Fruit fly (Drosophila melanogaster) whole organism, embryonic: ENCODE measurements around the gene CG31321.

ENCODE experiments used
- Ada2b ChIP-seq: fragments of 200-800 bp; sonication (Bioruptor generic); IDR thresholded peaks from 2 replicates; pipeline ENCODE4 v1.3.6; 2022; ENCODE audit warnings: missing biosample characterization, missing genetic modification characterization
- Blimp-1 ChIP-seq: fragments of 200-800 bp; sonication (Bioruptor generic); optimal IDR thresholded peaks from 3 replicates; lab custom pipeline; 2018; ENCODE audit warnings: missing biosample characterization, missing genetic modification characterization, mild to moderate bottlenecking, moderate library complexity, missing genetic modification reagents
- Bteb2 ChIP-seq: fragments of 200-800 bp; sonication (Bioruptor generic); optimal IDR thresholded peaks from 2 replicates; lab custom pipeline; 2016; ENCODE audit warnings: missing biosample characterization, missing genetic modification characterization
- CG11695 ChIP-seq: fragments of 200-800 bp; sonication (Bioruptor generic); IDR thresholded peaks from 3 replicates; pipeline ENCODE4 v1.3.6; 2022; ENCODE audit warnings: missing biosample characterization, missing genetic modification characterization
- CG13424 ChIP-seq: fragments of 200-800 bp; sonication (Bioruptor generic); optimal IDR thresholded peaks from 2 replicates; lab custom pipeline; 2019; ENCODE audit warnings: missing biosample characterization, mild to moderate bottlenecking, missing genetic modification characterization, moderate library complexity
- CG14014 ChIP-seq: fragments of 200-800 bp; sonication (Bioruptor generic); IDR thresholded peaks from 2 replicates; pipeline ENCODE4 v1.3.6; 2022; ENCODE audit warnings: missing biosample characterization, missing genetic modification characterization
- CG16813 ChIP-seq: fragments of 200-800 bp; sonication (Bioruptor generic); IDR thresholded peaks from 3 replicates; pipeline ENCODE4 v1.3.6; 2022; ENCODE audit warnings: missing biosample characterization, missing genetic modification characterization; ENCODE audit not compliant: partially characterized antibody
- CG2120 ChIP-seq: fragments of 200-800 bp; sonication (Bioruptor generic); optimal IDR thresholded peaks from 3 replicates; lab custom pipeline; 2016; ENCODE audit warnings: missing biosample characterization, missing genetic modification characterization
- CG2875 ChIP-seq: fragments of 200-800 bp; sonication (Bioruptor generic); optimal IDR thresholded peaks from 2 replicates; lab custom pipeline; 2017; ENCODE audit warnings: missing biosample characterization, mild to moderate bottlenecking, missing genetic modification characterization, missing genetic modification reagents
- CG31365 ChIP-seq: fragments of 200-800 bp; sonication (Bioruptor generic); optimal IDR thresholded peaks from 2 replicates; lab custom pipeline; 2018; ENCODE audit warnings: missing biosample characterization, mild to moderate bottlenecking, missing genetic modification characterization
- CG3281 ChIP-seq: fragments of 200-800 bp; sonication (Bioruptor generic); optimal IDR thresholded peaks from 3 replicates; lab custom pipeline; 2017; ENCODE audit warnings: missing biosample characterization, mild to moderate bottlenecking, missing genetic modification characterization
- CG33557 ChIP-seq: fragments of 200-800 bp; sonication (Bioruptor generic); optimal IDR thresholded peaks from 2 replicates; lab custom pipeline; 2019; ENCODE audit warnings: missing biosample characterization, mild to moderate bottlenecking, missing genetic modification characterization, moderate library complexity
- CG42726 ChIP-seq: fragments of 200-800 bp; sonication (Bioruptor generic); IDR thresholded peaks from 2 replicates; pipeline ENCODE4 v1.3.6; 2022; ENCODE audit warnings: missing biosample characterization, missing genetic modification characterization; ENCODE audit not compliant: partially characterized antibody
- CG4328 ChIP-seq: fragments of 200-800 bp; sonication (Bioruptor generic); optimal IDR thresholded peaks from 3 replicates; lab custom pipeline; 2017; ENCODE audit warnings: missing biosample characterization, missing genetic modification reagents, missing genetic modification characterization
- CG4617 ChIP-seq: fragments of 200-800 bp; sonication (Bioruptor generic); optimal IDR thresholded peaks from 3 replicates; lab custom pipeline; 2016; ENCODE audit warnings: missing biosample characterization, missing genetic modification characterization, borderline replicate concordance
- CG6254 ChIP-seq: fragments of 200-800 bp; sonication (Bioruptor generic); optimal IDR thresholded peaks from 3 replicates; lab custom pipeline; 2017; ENCODE audit warnings: mild to moderate bottlenecking, missing biosample characterization, missing genetic modification reagents, missing genetic modification characterization
- CG6654 ChIP-seq: fragments of 200-800 bp; sonication (Bioruptor generic); optimal IDR thresholded peaks from 2 replicates; lab custom pipeline; 2017; ENCODE audit warnings: missing biosample characterization, mild to moderate bottlenecking, missing genetic modification characterization
- CG6689 ChIP-seq: fragments of 200-800 bp; sonication (Bioruptor generic); IDR thresholded peaks from 2 replicates; pipeline ENCODE4 v1.3.6; 2022; ENCODE audit warnings: missing biosample characterization, missing genetic modification characterization
- CG8089 ChIP-seq: fragments of 200-800 bp; sonication (Bioruptor generic); optimal IDR thresholded peaks from 3 replicates; lab custom pipeline; 2016; ENCODE audit warnings: missing biosample characterization, missing genetic modification characterization
- Camta ChIP-seq: fragments of 200-800 bp; sonication (Bioruptor generic); optimal IDR thresholded peaks from 2 replicates; lab custom pipeline; 2016; ENCODE audit warnings: missing biosample characterization, missing genetic modification characterization
- Dfd ChIP-seq, 2 experiments: fragments of >200 bp; optimal IDR thresholded peaks; 2 replicates each; lab custom pipeline; 2017; ENCODE audit warnings: missing biosample characterization in 2 of 2, missing genetic modification characterization in 2 of 2
- Dref ChIP-seq: fragments of 200-800 bp; sonication (Bioruptor generic); IDR thresholded peaks from 2 replicates; pipeline ENCODE4 v1.3.6; 2022; ENCODE audit warnings: missing biosample characterization, missing genetic modification characterization
- HLH3B ChIP-seq: fragments of 200-800 bp; sonication (Bioruptor generic); IDR thresholded peaks from 2 replicates; pipeline ENCODE4 v1.3.6; 2022; ENCODE audit warnings: missing biosample characterization, missing genetic modification characterization
- Jarid2 ChIP-seq: fragments of 200-800 bp; sonication (Bioruptor generic); optimal IDR thresholded peaks from 3 replicates; lab custom pipeline; 2017; ENCODE audit warnings: mild to moderate bottlenecking, missing biosample characterization, missing genetic modification reagents, missing genetic modification characterization
- Meics ChIP-seq: fragments of 200-800 bp; sonication (Bioruptor generic); optimal IDR thresholded peaks from 2 replicates; lab custom pipeline; 2017; ENCODE audit warnings: missing biosample characterization, mild to moderate bottlenecking, missing genetic modification characterization
- NfI ChIP-seq: fragments of 200-800 bp; sonication (Bioruptor generic); optimal IDR thresholded peaks from 3 replicates; lab custom pipeline; 2018; ENCODE audit warnings: missing biosample characterization, mild to moderate bottlenecking, missing genetic modification characterization, moderate library complexity
- Sox102F ChIP-seq: fragments of 200-800 bp; sonication (Bioruptor generic); optimal IDR thresholded peaks from 2 replicates; lab custom pipeline; 2018; ENCODE audit warnings: missing biosample characterization, mild to moderate bottlenecking, missing genetic modification characterization, moderate library complexity
- Xbp1 ChIP-seq: fragments of 200-800 bp; sonication (Bioruptor generic); optimal IDR thresholded peaks from 3 replicates; lab custom pipeline; 2016; ENCODE audit warnings: missing biosample characterization, mild to moderate bottlenecking, missing genetic modification characterization
- ac ChIP-seq: fragments of 200-800 bp; sonication (Bioruptor generic); optimal IDR thresholded peaks from 3 replicates; lab custom pipeline; 2017; ENCODE audit warnings: missing biosample characterization, mild to moderate bottlenecking, missing genetic modification characterization
- ash1 ChIP-seq: fragments of 200-800 bp; sonication (Bioruptor generic); optimal IDR thresholded peaks from 2 replicates; lab custom pipeline; 2018; ENCODE audit warnings: missing biosample characterization, mild to moderate bottlenecking, missing genetic modification characterization
- chinmo ChIP-seq: fragments of 200-800 bp; sonication (Bioruptor generic); IDR thresholded peaks from 4 replicates; pipeline ENCODE4 v1.3.6; 2022; ENCODE audit warnings: missing biosample characterization, missing genetic modification characterization; ENCODE audit not compliant: partially characterized antibody
- corto ChIP-seq: fragments of 200-800 bp; sonication (Bioruptor generic); optimal IDR thresholded peaks from 2 replicates; lab custom pipeline; 2016; ENCODE audit warnings: missing biosample characterization, mild to moderate bottlenecking, missing genetic modification characterization, moderate library complexity
- croc ChIP-seq: fragments of 200-800 bp; sonication (Bioruptor generic); conservative IDR thresholded peaks from 3 replicates; pipeline ENCODE4 v1.3.6; 2022; ENCODE audit warnings: missing biosample characterization, missing genetic modification characterization
- disco-r ChIP-seq: fragments of 200-800 bp; sonication (Bioruptor generic); optimal IDR thresholded peaks from 2 replicates; lab custom pipeline; 2016; ENCODE audit warnings: missing biosample characterization, missing genetic modification characterization
- dmrt99B ChIP-seq: fragments of 200-800 bp; sonication (Bioruptor generic); optimal IDR thresholded peaks from 2 replicates; lab custom pipeline; 2018; ENCODE audit warnings: missing biosample characterization, mild to moderate bottlenecking, missing genetic modification characterization, moderate library complexity
- dysf ChIP-seq: fragments of 200-800 bp; sonication (Bioruptor generic); IDR thresholded peaks from 3 replicates; pipeline ENCODE4 v1.3.6; 2022; ENCODE audit warnings: missing biosample characterization, missing genetic modification characterization
- fd102C ChIP-seq: fragments of 200-800 bp; sonication (Bioruptor generic); optimal IDR thresholded peaks from 2 replicates; lab custom pipeline; 2018; ENCODE audit warnings: missing biosample characterization, mild to moderate bottlenecking, missing genetic modification characterization, moderate library complexity
- fd96Cb ChIP-seq: fragments of 200-800 bp; sonication (Bioruptor generic); optimal IDR thresholded peaks from 2 replicates; lab custom pipeline; 2018; ENCODE audit warnings: missing biosample characterization, mild to moderate bottlenecking, missing genetic modification characterization, moderate library complexity
- fu2 ChIP-seq: fragments of 200-800 bp; sonication (Bioruptor generic); optimal IDR thresholded peaks from 2 replicates; lab custom pipeline; 2016; ENCODE audit warnings: missing biosample characterization, missing genetic modification characterization
- gfzf ChIP-seq: fragments of 200-800 bp; sonication (Bioruptor generic); optimal IDR thresholded peaks from 2 replicates; lab custom pipeline; 2016; ENCODE audit warnings: missing biosample characterization, mild to moderate bottlenecking, missing genetic modification characterization, moderate library complexity
- ken ChIP-seq: fragments of 200-800 bp; sonication (Bioruptor generic); IDR thresholded peaks from 3 replicates; pipeline ENCODE4 v1.3.6; 2022; ENCODE audit warnings: missing biosample characterization, missing genetic modification characterization
- lbe ChIP-seq: fragments of 200-800 bp; sonication (Bioruptor generic); optimal IDR thresholded peaks from 2 replicates; lab custom pipeline; 2016; ENCODE audit warnings: missing biosample characterization, mild to moderate bottlenecking, missing genetic modification characterization
- lmd ChIP-seq: fragments of 200-800 bp; sonication (Bioruptor generic); IDR thresholded peaks from 2 replicates; pipeline ENCODE4 v1.3.6; 2022; ENCODE audit warnings: missing biosample characterization, missing genetic modification characterization
- mam ChIP-seq: fragments of 200-800 bp; sonication (Bioruptor generic); optimal IDR thresholded peaks from 3 replicates; lab custom pipeline; 2016; ENCODE audit warnings: missing biosample characterization, missing genetic modification characterization
- pfk ChIP-seq: fragments of 200-800 bp; sonication (Bioruptor generic); optimal IDR thresholded peaks from 2 replicates; lab custom pipeline; 2018; ENCODE audit warnings: missing biosample characterization, mild to moderate bottlenecking, missing genetic modification characterization, moderate library complexity
- pho ChIP-seq: fragments of 200-800 bp; sonication (Bioruptor generic); optimal IDR thresholded peaks from 2 replicates; lab custom pipeline; 2016; ENCODE audit warnings: missing biosample characterization, missing genetic modification characterization
- pros ChIP-seq: fragments of 200-800 bp; sonication (Bioruptor generic); optimal IDR thresholded peaks from 3 replicates; lab custom pipeline; 2019; ENCODE audit warnings: missing biosample characterization, mild to moderate bottlenecking, missing genetic modification characterization, moderate library complexity
- ranshi ChIP-seq: fragments of 200-800 bp; sonication (Bioruptor generic); IDR thresholded peaks from 2 replicates; pipeline ENCODE4 v1.3.6; 2022; ENCODE audit warnings: missing biosample characterization, missing genetic modification characterization
- rib ChIP-seq: fragments of 200-800 bp; sonication (Bioruptor generic); IDR thresholded peaks from 2 replicates; pipeline ENCODE4 v1.3.6; 2022; ENCODE audit warnings: missing biosample characterization, missing genetic modification characterization
- tgo ChIP-seq: fragments of 200-800 bp; sonication (Bioruptor generic); IDR thresholded peaks from 3 replicates; pipeline ENCODE4 v1.3.6; 2022; ENCODE audit warnings: missing biosample characterization, missing genetic modification characterization
- toy ChIP-seq: fragments of 200-800 bp; sonication (Bioruptor generic); IDR thresholded peaks from 2 replicates; pipeline ENCODE4 v1.3.6; 2022; ENCODE audit warnings: missing biosample characterization, missing genetic modification characterization

CG31321 gene

DNA sequence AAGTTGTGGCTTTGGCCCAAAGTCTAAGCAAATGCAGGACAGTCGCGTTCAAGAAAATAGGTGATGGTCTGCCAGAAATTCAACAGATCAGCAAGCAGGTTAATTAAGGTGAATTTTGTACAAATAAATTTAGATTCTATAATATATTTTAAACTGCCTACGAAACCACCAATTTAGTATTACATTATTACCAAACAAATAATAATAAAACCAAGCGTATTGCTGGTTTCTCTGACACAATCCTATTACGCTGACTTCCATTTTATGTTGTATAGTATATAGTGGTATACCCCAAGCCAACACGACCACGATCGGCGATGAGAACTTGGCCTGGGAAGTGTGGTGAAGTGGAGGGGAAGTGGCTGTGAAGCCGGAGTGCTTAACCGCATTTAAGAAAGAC is 18.7 kb upstream of the CG31321 start (continued):
- TF ChIP-seq rib = no peak
- TF ChIP-seq toy (GFP tag; lab: Robert Waterston, UW) = no peak
- TF ChIP-seq CG4617 (GFP tag; lab: Kevin White, UChicago) = no peak
- no peak for TF ChIP-seq croc (GFP tag; lab: Robert Waterston, UW)
- TF ChIP-seq Dfd (GFP tag; optimal IDR thresholded peaks at IDR 0.05; lab: Kevin White, UChicago) = no peak
- no peak for TF ChIP-seq pros (GFP tag; lab: Kevin White, UChicago)
- TF ChIP-seq CG14014 (GFP tag; lab: Robert Waterston, UW) = no peak
- TF ChIP-seq Bteb2 = no peak
- no peak for TF ChIP-seq fd96Cb (tag; lab: Kevin White, UChicago)
- peak; percentile 71 for TF ChIP-seq lbe (GFP tag; lab: Kevin White, UChicago)
- TF ChIP-seq tgo (GFP tag; lab: Robert Waterston, UW) = no peak
- TF ChIP-seq Camta (GFP tag; lab: Kevin White, UChicago) = no peak
- TF ChIP-seq Ada2b = peak; percentile 30; the same call in 1 of the 2 replicates
- TF ChIP-seq ranshi (GFP tag; lab: Robert Waterston, UW) = no peak
- TF ChIP-seq CG42726 = no peak
- TF ChIP-seq pho = no peak
- TF ChIP-seq CG8089 (GFP tag; lab: Kevin White, UChicago) = no peak
- no peak for TF ChIP-seq CG2875 (GFP tag; lab: Kevin White, UChicago)
- no peak for TF ChIP-seq fu2
- no peak for TF ChIP-seq ash1 (GFP tag; lab: Kevin White, UChicago)
- peak; percentile 17 for TF ChIP-seq CG13424 (tag; lab: Kevin White, UChicago)
- no peak for TF ChIP-seq CG3281
- no peak for TF ChIP-seq CG11695 (GFP tag; lab: Robert Waterston, UW)
- no peak for TF ChIP-seq CG6654 (GFP tag; lab: Kevin White, UChicago)
- no peak for TF ChIP-seq CG2120 (GFP tag; lab: Kevin White, UChicago)
- TF ChIP-seq chinmo (GFP tag; lab: Robert Waterston, UW) = 0 out of 4 replicates have a peak, but pooled peaks have one; percentile 52
- no peak for TF ChIP-seq pfk (GFP tag; lab: Kevin White, UChicago)
- no peak for TF ChIP-seq CG6254 (GFP tag; lab: Kevin White, UChicago)
- no peak for TF ChIP-seq CG33557 (GFP tag; lab: Kevin White, UChicago)
- TF ChIP-seq Meics (GFP tag; lab: Kevin White, UChicago) = no peak
- peak; percentile 22; the same call in 1 of the 2 replicates for TF ChIP-seq lmd (GFP tag; lab: Robert Waterston, UW)
- TF ChIP-seq CG6689 (GFP tag; lab: Robert Waterston, UW) = no peak
- no peak for TF ChIP-seq Dref (GFP tag; lab: Robert Waterston, UW)
- no peak for TF ChIP-seq gfzf
- no peak for TF ChIP-seq NfI
- no peak for TF ChIP-seq ken
- TF ChIP-seq CG4328 (GFP tag; lab: Kevin White, UChicago) = no peak
- TF ChIP-seq Blimp-1 (GFP tag; lab: Kevin White, UChicago) = peak; percentile 33
- TF ChIP-seq dmrt99B (tag; lab: Kevin White, UChicago) = peak; percentile 19
- TF ChIP-seq dysf (GFP tag; lab: Robert Waterston, UW) = peak; percentile 34; the same call in 1 of the 3 replicates
- no peak for TF ChIP-seq ac (GFP tag; lab: Kevin White, UChicago)
- no peak for TF ChIP-seq mam
- peak; percentile 9 for TF ChIP-seq Xbp1 (GFP tag; lab: Kevin White, UChicago)
- TF ChIP-seq CG31365 (tag; lab: Kevin White, UChicago) = no peak
- no peak for TF ChIP-seq HLH3B (GFP tag; lab: Robert Waterston, UW)
- TF ChIP-seq CG16813 (GFP tag; lab: Robert Waterston, UW) = no peak
- TF ChIP-seq corto (GFP tag; lab: Kevin White, UChicago) = peak; percentile 45
- TF ChIP-seq Jarid2 (GFP tag; lab: Kevin White, UChicago) = no peak
- no peak for TF ChIP-seq disco-r (GFP tag; lab: Kevin White, UChicago)
- peak; percentile 13 for TF ChIP-seq Sox102F
- TF ChIP-seq fd102C = no peak
